Worm (Caenorhabditis elegans) whole organism, late embryonic: ENCODE results near the gene cct-2.

Source experiments
- ama-1 ChIP-seq: fragments of 150-350 bp; optimal IDR thresholded peaks from 2 replicates; lab custom pipeline; 2014
- ceh-31 ChIP-seq: sonication (generic microtip); optimal IDR thresholded peaks from 2 replicates; lab custom pipeline; 2016; ENCODE audit warnings: missing genetic modification characterization, missing compliant biosample characterization
- ceh-6 ChIP-seq: fragments of 200-800 bp; sonication (Bioruptor generic); optimal IDR thresholded peaks from 2 replicates; lab custom pipeline; 2018; ENCODE audit warnings: mild to moderate bottlenecking, missing genetic modification characterization, missing compliant biosample characterization
- dmd-4 ChIP-seq: sonication (generic microtip); optimal IDR thresholded peaks from 2 replicates; lab custom pipeline; 2016; ENCODE audit warnings: borderline replicate concordance, missing genetic modification characterization, missing compliant biosample characterization
- dve-1 ChIP-seq: sonication (generic microtip); optimal IDR thresholded peaks from 2 replicates; lab custom pipeline; 2017; ENCODE audit warnings: antibody characterized with exemption, mild to moderate bottlenecking, missing genetic modification characterization, missing compliant biosample characterization
- fkh-10 ChIP-seq: fragments of 150-350 bp; optimal IDR thresholded peaks from 2 replicates; lab custom pipeline; 2014; ENCODE audit warnings: missing biosample characterization, missing genetic modification reagents, missing genetic modification characterization
- nfya-1 ChIP-seq: sonication (generic microtip); optimal IDR thresholded peaks from 2 replicates; lab custom pipeline; 2017; ENCODE audit warnings: missing genetic modification characterization, mild to moderate bottlenecking, missing compliant biosample characterization, antibody characterized with exemption, moderate library complexity
- pha-4 ChIP-seq: fragments of 150-350 bp; optimal IDR thresholded peaks from 2 replicates; lab custom pipeline; 2018; ENCODE audit warnings: missing biosample characterization, missing genetic modification reagents, missing genetic modification characterization

- no peak for TF ChIP-seq ceh-6 (GFP tag; lab: Kevin White, UChicago)
- no peak for TF ChIP-seq ceh-31
- TF ChIP-seq dve-1 (tag; lab: Kevin White, UChicago) = no peak
- no peak for TF ChIP-seq pha-4 (tag; lab: Kevin White, UChicago)
- no peak for TF ChIP-seq nfya-1 (tag; lab: Kevin White, UChicago)
- no peak for TF ChIP-seq fkh-10 (GFP tag; lab: Kevin White, UChicago)
- TF ChIP-seq ama-1 (lab: Kevin White, UChicago) = no peak
- TF ChIP-seq dmd-4 (tag; lab: Kevin White, UChicago) = no peak
Measured at ce11 chrII:8922140-8922539, 5.4 kb upstream of the cct-2 start, which contains the start of gene B0457.6.
